Worm (Caenorhabditis elegans) whole organism, L3 larva: ENCODE results near the gene C09B9.4.

ENCODE experiments used
- ZK546.5 ChIP-seq: sonication (generic microtip); optimal IDR thresholded peaks from 2 replicates; lab custom pipeline; 2017; ENCODE audit warnings: missing biosample characterization, missing genetic modification characterization
- aly-2 ChIP-seq: fragments of 150-350 bp; optimal IDR thresholded peaks from 2 replicates; lab custom pipeline; 2014; ENCODE audit warnings: missing biosample characterization, missing genetic modification characterization
- ceh-16 ChIP-seq: sonication (generic microtip); optimal IDR thresholded peaks from 2 replicates; lab custom pipeline; 2017; ENCODE audit warnings: missing biosample characterization, missing genetic modification characterization
- ceh-82 ChIP-seq: fragments of 150-350 bp; optimal IDR thresholded peaks from 2 replicates; lab custom pipeline; 2014; ENCODE audit warnings: missing biosample characterization, missing genetic modification characterization
- ceh-9 ChIP-seq: sonication (generic microtip); optimal IDR thresholded peaks from 2 replicates; lab custom pipeline; 2018; ENCODE audit warnings: missing biosample characterization, missing genetic modification characterization
- daf-12 ChIP-seq: fragments of 150-350 bp; optimal IDR thresholded peaks from 2 replicates; lab custom pipeline; 2014; ENCODE audit warnings: missing biosample characterization, missing genetic modification reagents, missing genetic modification characterization
- elt-2 ChIP-seq: sonication (generic microtip); optimal IDR thresholded peaks from 2 replicates; lab custom pipeline; 2016; ENCODE audit warnings: missing genetic modification reagents, mild to moderate bottlenecking, missing genetic modification characterization, missing compliant biosample characterization
- fkh-10 ChIP-seq: sonication (generic microtip); optimal IDR thresholded peaks from 2 replicates; lab custom pipeline; 2017; ENCODE audit warnings: missing biosample characterization, missing genetic modification reagents, missing genetic modification characterization
- fkh-2 ChIP-seq: fragments of 150-350 bp; optimal IDR thresholded peaks from 2 replicates; lab custom pipeline; 2014; ENCODE audit warnings: missing biosample characterization, missing genetic modification reagents, missing genetic modification characterization
- fos-1 ChIP-seq: fragments of 150-350 bp; optimal IDR thresholded peaks from 2 replicates; lab custom pipeline; 2014; ENCODE audit warnings: missing biosample characterization, missing genetic modification characterization
- jun-1 ChIP-seq: fragments of 150-350 bp; optimal IDR thresholded peaks from 2 replicates; lab custom pipeline; 2014; ENCODE audit warnings: missing biosample characterization, missing genetic modification reagents, missing genetic modification characterization
- lin-15B ChIP-seq: fragments of 150-350 bp; optimal IDR thresholded peaks from 2 replicates; lab custom pipeline; 2014; ENCODE audit warnings: missing biosample characterization, missing genetic modification characterization
- lsy-12 ChIP-seq: sonication (generic microtip); optimal IDR thresholded peaks from 2 replicates; lab custom pipeline; 2016; ENCODE audit warnings: mild to moderate bottlenecking, missing genetic modification characterization, missing compliant biosample characterization
- mdl-1 ChIP-seq: fragments of 150-350 bp; optimal IDR thresholded peaks from 2 replicates; lab custom pipeline; 2014; ENCODE audit warnings: missing biosample characterization, missing genetic modification characterization
- nfya-1 ChIP-seq: sonication (generic microtip); optimal IDR thresholded peaks from 2 replicates; lab custom pipeline; 2017; ENCODE audit warnings: missing genetic modification characterization, mild to moderate bottlenecking, missing compliant biosample characterization, antibody characterized with exemption, moderate library complexity; ENCODE audit not compliant: insufficient read depth
- nhr-11 ChIP-seq: fragments of 150-350 bp; optimal IDR thresholded peaks from 2 replicates; lab custom pipeline; 2014; ENCODE audit warnings: missing biosample characterization, missing genetic modification characterization
- nhr-23 ChIP-seq: fragments of 150-350 bp; optimal IDR thresholded peaks from 2 replicates; lab custom pipeline; 2014; ENCODE audit warnings: missing biosample characterization, missing genetic modification reagents, missing genetic modification characterization
- nhr-237 ChIP-seq: fragments of 150-350 bp; optimal IDR thresholded peaks from 2 replicates; lab custom pipeline; 2014; ENCODE audit warnings: missing biosample characterization, missing genetic modification characterization
- nhr-25 ChIP-seq: sonication (generic microtip); optimal IDR thresholded peaks from 2 replicates; lab custom pipeline; 2017; ENCODE audit warnings: missing biosample characterization, missing genetic modification characterization
- nhr-43 ChIP-seq: sonication (generic microtip); optimal IDR thresholded peaks from 2 replicates; lab custom pipeline; 2016; ENCODE audit warnings: mild to moderate bottlenecking, missing genetic modification characterization, missing compliant biosample characterization; ENCODE audit not compliant: poor library complexity, severe bottlenecking
- nhr-67 ChIP-seq: fragments of 150-350 bp; optimal IDR thresholded peaks from 2 replicates; lab custom pipeline; 2014; ENCODE audit warnings: missing biosample characterization, missing genetic modification characterization
- nhr-76 ChIP-seq: fragments of 150-350 bp; sonication (generic microtip); optimal IDR thresholded peaks from 5 replicates; lab custom pipeline; 2014; ENCODE audit warnings: missing biosample characterization, missing genetic modification characterization
- pqm-1 ChIP-seq: fragments of 150-350 bp; optimal IDR thresholded peaks from 2 replicates; lab custom pipeline; 2017; ENCODE audit warnings: missing biosample characterization, missing genetic modification characterization, inconsistent platforms
- snpc-4 ChIP-seq: fragments of 150-350 bp; optimal IDR thresholded peaks from 2 replicates; lab custom pipeline; 2014; ENCODE audit warnings: missing biosample characterization, missing genetic modification characterization
- unc-62 ChIP-seq: fragments of 150-350 bp; sonication (generic microtip); optimal IDR thresholded peaks from 4 replicates; lab custom pipeline; 2014; ENCODE audit warnings: missing biosample characterization, missing genetic modification reagents, missing genetic modification characterization
- zag-1 ChIP-seq: fragments of 150-350 bp; optimal IDR thresholded peaks from 2 replicates; lab custom pipeline; 2014; ENCODE audit warnings: missing biosample characterization, missing genetic modification characterization

The C09B9.4 gene

ce11 chrIV:4986246-4986645, 46.9 kb downstream of the C09B9.4 start, which contains the start of gene clec-177:
Gene clec-177 (plus strand): TSS chrIV:4986546.
- TF ChIP-seq ceh-82 (tag; lab: Kevin White, UChicago) (no peak), nhr-25 (no peak), lsy-12 (tag; lab: Kevin White, UChicago) (no peak), nhr-11 (no peak), elt-2 (tag; lab: Kevin White, UChicago) (no peak), nhr-237 (tag; lab: Kevin White, UChicago) (no peak), nfya-1 (no peak), daf-12 (tag; lab: Kevin White, UChicago) (no peak), nhr-76 (tag; lab: Kevin White, UChicago) (no peak), ceh-9 (tag; lab: Kevin White, UChicago) (no peak), snpc-4 (tag; lab: Kevin White, UChicago) (no peak), fkh-2 (no peak), jun-1 (tag; lab: Kevin White, UChicago) (no peak), pqm-1 (tag; lab: Kevin White, UChicago) (no peak), lin-15B (no peak), nhr-43 (tag; lab: Kevin White, UChicago) (no peak), unc-62 (GFP tag; lab: Kevin White, UChicago) (no peak)
- TF ChIP-seq, all 47 proteins: peak for 0

- TF ChIP-seq fos-1, result no peak
- TF ChIP-seq zag-1, result no peak
- no peak for TF ChIP-seq lsy-12 (tag; lab: Kevin White, UChicago)
- no peak for TF ChIP-seq nhr-25
- TF ChIP-seq fkh-2, result no peak
- no peak for TF ChIP-seq aly-2
- TF ChIP-seq nhr-23 (tag; lab: Kevin White, UChicago), result no peak
- TF ChIP-seq fkh-10 (GFP tag; lab: Kevin White, UChicago), result no peak
- TF ChIP-seq nhr-43 (tag; lab: Kevin White, UChicago), result no peak
- TF ChIP-seq ZK546.5 (tag; lab: Kevin White, UChicago), result no peak
- no peak for TF ChIP-seq mdl-1 (tag; lab: Kevin White, UChicago)
- no peak for TF ChIP-seq nhr-67 (tag; lab: Kevin White, UChicago)
Measured at ce11 chrIV:4983746-4984145, 49.4 kb downstream of the C09B9.4 start, which contains the start of gene clec-176. Gene clec-176 (plus strand): TSS chrIV:4984046.

- TF ChIP-seq nfya-1 (no peak), nhr-76 (tag; lab: Kevin White, UChicago) (no peak), ceh-16 (no peak), zag-1 (no peak)
Measured at ce11 chrIV:4982477-4982876, 50.7 kb downstream of the C09B9.4 start, which contains the start of gene E03H12.4. Gene E03H12.4 (plus strand): TSS chrIV:4982596.
